Fruit fly (Drosophila melanogaster) whole organism, embryonic: Measurements from ENCODE around the gene CAH3.

Experiments used
- Bdp1 ChIP-seq: fragments of 200-800 bp; sonication (Bioruptor generic); optimal IDR thresholded peaks from 3 replicates; lab custom pipeline; 2016; ENCODE audit warnings: missing biosample characterization, missing genetic modification characterization
- C15 ChIP-seq: fragments of 200-800 bp; sonication (Bioruptor generic); IDR thresholded peaks from 3 replicates; pipeline ENCODE4 v1.3.6; 2022; ENCODE audit warnings: missing biosample characterization, missing genetic modification characterization
- CG12744 ChIP-seq: fragments of 200-800 bp; sonication (Bioruptor generic); optimal IDR thresholded peaks from 2 replicates; lab custom pipeline; 2016; ENCODE audit warnings: missing biosample characterization, missing genetic modification characterization
- CG14014 ChIP-seq: fragments of 200-800 bp; sonication (Bioruptor generic); IDR thresholded peaks from 2 replicates; pipeline ENCODE4 v1.3.6; 2022; ENCODE audit warnings: missing biosample characterization, missing genetic modification characterization
- CG15073 ChIP-seq: fragments of 200-800 bp; sonication (Bioruptor generic); optimal IDR thresholded peaks from 2 replicates; lab custom pipeline; 2016; ENCODE audit warnings: missing biosample characterization, missing genetic modification characterization
- CG1647 ChIP-seq: fragments of 200-800 bp; sonication (Bioruptor generic); optimal IDR thresholded peaks from 3 replicates; lab custom pipeline; 2016; ENCODE audit warnings: missing biosample characterization, missing genetic modification characterization
- CG16815 ChIP-seq: fragments of 200-800 bp; sonication (Bioruptor generic); optimal IDR thresholded peaks from 3 replicates; lab custom pipeline; 2017; ENCODE audit warnings: missing biosample characterization, mild to moderate bottlenecking, missing genetic modification characterization
- CG17359 ChIP-seq: fragments of 200-800 bp; sonication (Bioruptor generic); optimal IDR thresholded peaks from 3 replicates; lab custom pipeline; 2018; ENCODE audit warnings: missing biosample characterization, mild to moderate bottlenecking, missing genetic modification characterization, moderate library complexity
- CG17385 ChIP-seq: fragments of 200-800 bp; sonication (Bioruptor generic); optimal IDR thresholded peaks from 3 replicates; lab custom pipeline; 2018; ENCODE audit warnings: missing biosample characterization, mild to moderate bottlenecking, missing genetic modification characterization
- CG2889 ChIP-seq: fragments of 200-800 bp; sonication (Bioruptor generic); IDR thresholded peaks from 3 replicates; pipeline ENCODE4 v1.3.6; 2022; ENCODE audit warnings: missing biosample characterization, missing genetic modification characterization
- CG30431 ChIP-seq: fragments of 200-800 bp; sonication (Bioruptor generic); optimal IDR thresholded peaks from 2 replicates; lab custom pipeline; 2017; ENCODE audit warnings: missing biosample characterization, missing genetic modification characterization
- CG43689 ChIP-seq: fragments of 200-800 bp; sonication (Bioruptor generic); IDR thresholded peaks from 2 replicates; pipeline ENCODE4 v1.3.6; 2022; ENCODE audit warnings: missing biosample characterization, missing genetic modification characterization
- CG4617 ChIP-seq: fragments of 200-800 bp; sonication (Bioruptor generic); optimal IDR thresholded peaks from 3 replicates; lab custom pipeline; 2016; ENCODE audit warnings: missing biosample characterization, missing genetic modification characterization, borderline replicate concordance
- CG6272 ChIP-seq: fragments of 200-800 bp; sonication (Bioruptor generic); IDR thresholded peaks from 2 replicates; pipeline ENCODE4 v1.3.6; 2022; ENCODE audit warnings: missing biosample characterization, missing genetic modification characterization
- CG6813 ChIP-seq: fragments of 200-800 bp; sonication (Bioruptor generic); optimal IDR thresholded peaks from 2 replicates; lab custom pipeline; 2017; ENCODE audit warnings: missing biosample characterization, missing genetic modification characterization, mild to moderate bottlenecking, moderate library complexity, missing genetic modification reagents
- CG8388 ChIP-seq: fragments of 200-800 bp; sonication (Bioruptor generic); optimal IDR thresholded peaks from 2 replicates; lab custom pipeline; 2019; ENCODE audit warnings: missing biosample characterization, mild to moderate bottlenecking, missing genetic modification characterization, moderate library complexity
- CTCF ChIP-seq: fragments of 200-800 bp; sonication (Bioruptor generic); optimal IDR thresholded peaks from 2 replicates; lab custom pipeline; 2017; ENCODE audit warnings: missing biosample characterization, mild to moderate bottlenecking, missing genetic modification characterization, moderate library complexity
- CoRest ChIP-seq: fragments of 200-800 bp; sonication (Bioruptor generic); optimal IDR thresholded peaks from 3 replicates; lab custom pipeline; 2018; ENCODE audit warnings: missing biosample characterization, mild to moderate bottlenecking, missing genetic modification characterization, moderate library complexity
- Dip2 ChIP-seq: fragments of 200-800 bp; sonication (Bioruptor generic); IDR thresholded peaks from 2 replicates; pipeline ENCODE4 v1.3.6; 2022; ENCODE audit warnings: missing biosample characterization, missing genetic modification characterization
- Fer3 ChIP-seq: fragments of 200-800 bp; sonication (Bioruptor generic); optimal IDR thresholded peaks from 2 replicates; lab custom pipeline; 2018; ENCODE audit warnings: missing biosample characterization, mild to moderate bottlenecking, missing genetic modification characterization, moderate library complexity
- Hr51 ChIP-seq, 2 experiments: fragments of 200-800 bp; sonication (Bioruptor generic); optimal IDR thresholded peaks; 2 replicates in 1 of 2; 3 replicates in 1 of 2; lab custom pipeline; 2016 to 2018; ENCODE audit warnings: missing biosample characterization in 2 of 2, missing genetic modification characterization in 2 of 2, mild to moderate bottlenecking in 1 of 2, moderate library complexity in 1 of 2
- Lhr ChIP-seq: fragments of 200-800 bp; sonication (Bioruptor generic); optimal IDR thresholded peaks from 3 replicates; lab custom pipeline; 2017; ENCODE audit warnings: mild to moderate bottlenecking, missing biosample characterization, missing genetic modification reagents, missing genetic modification characterization
- Med ChIP-seq: fragments of 200-800 bp; sonication (Bioruptor generic); peaks from one replicate; lab custom pipeline; 2016; ENCODE audit warnings: missing biosample characterization, missing genetic modification characterization, mild to moderate bottlenecking, inconsistent platforms, moderate library complexity
- Mrtf ChIP-seq: fragments of 200-800 bp; sonication (Bioruptor generic); IDR thresholded peaks from 3 replicates; pipeline ENCODE4 v1.3.6; 2022; ENCODE audit warnings: missing biosample characterization, missing genetic modification characterization
- NC2β ChIP-seq: fragments of 200-800 bp; sonication (Bioruptor generic); optimal IDR thresholded peaks from 2 replicates; lab custom pipeline; 2016; ENCODE audit warnings: missing biosample characterization, missing genetic modification characterization
- TFAM ChIP-seq: fragments of 200-800 bp; sonication (Bioruptor generic); optimal IDR thresholded peaks from 2 replicates; lab custom pipeline; 2017; ENCODE audit warnings: missing biosample characterization, missing genetic modification characterization, inconsistent platforms
- Xrp1 ChIP-seq: fragments of 200-800 bp; sonication (Bioruptor generic); IDR thresholded peaks from 2 replicates; pipeline ENCODE4 v1.3.6; 2022; ENCODE audit warnings: missing biosample characterization, missing genetic modification characterization
- bowl ChIP-seq: fragments of 200-800 bp; sonication (Bioruptor generic); IDR thresholded peaks from 2 replicates; pipeline ENCODE4 v1.3.6; 2022; ENCODE audit warnings: missing biosample characterization, missing genetic modification characterization
- btn ChIP-seq: fragments of 200-800 bp; sonication (Bioruptor generic); optimal IDR thresholded peaks from 2 replicates; lab custom pipeline; 2016; ENCODE audit warnings: missing biosample characterization, missing genetic modification characterization
- cas ChIP-seq: fragments of 200-800 bp; sonication (Bioruptor generic); IDR thresholded peaks from 2 replicates; pipeline ENCODE4 v1.3.6; 2022; ENCODE audit warnings: missing biosample characterization, missing genetic modification characterization
- crol ChIP-seq: fragments of 200-800 bp; sonication (Bioruptor generic); IDR thresholded peaks from 2 replicates; pipeline ENCODE4 v1.3.6; 2022; ENCODE audit warnings: missing biosample characterization, missing genetic modification characterization
- disco-r ChIP-seq: fragments of 200-800 bp; sonication (Bioruptor generic); optimal IDR thresholded peaks from 2 replicates; lab custom pipeline; 2016; ENCODE audit warnings: missing biosample characterization, missing genetic modification characterization
- eyg ChIP-seq: fragments of 200-800 bp; sonication (Bioruptor generic); optimal IDR thresholded peaks from 3 replicates; lab custom pipeline; 2016; ENCODE audit warnings: missing biosample characterization, missing genetic modification characterization
- fu2 ChIP-seq: fragments of 200-800 bp; sonication (Bioruptor generic); optimal IDR thresholded peaks from 2 replicates; lab custom pipeline; 2016; ENCODE audit warnings: missing biosample characterization, missing genetic modification characterization
- gcm ChIP-seq: fragments of 200-800 bp; sonication (Bioruptor generic); optimal IDR thresholded peaks from 2 replicates; lab custom pipeline; 2019; ENCODE audit warnings: missing biosample characterization, mild to moderate bottlenecking, missing genetic modification characterization, moderate library complexity
- gem ChIP-seq: fragments of 200-800 bp; sonication (Bioruptor generic); optimal IDR thresholded peaks from 2 replicates; lab custom pipeline; 2019; ENCODE audit warnings: missing biosample characterization, mild to moderate bottlenecking, missing genetic modification characterization, moderate library complexity
- gsb-n ChIP-seq: fragments of 200-800 bp; sonication (Bioruptor generic); optimal IDR thresholded peaks from 3 replicates; lab custom pipeline; 2018; ENCODE audit warnings: missing biosample characterization, mild to moderate bottlenecking, missing genetic modification characterization
- hb ChIP-seq: fragments of 200-800 bp; sonication (Bioruptor generic); IDR thresholded peaks from 3 replicates; pipeline ENCODE4 v1.3.6; 2022; ENCODE audit warnings: missing biosample characterization, missing genetic modification characterization; ENCODE audit not compliant: partially characterized antibody
- kay ChIP-seq: fragments of 200-800 bp; sonication (Bioruptor generic); optimal IDR thresholded peaks from 2 replicates; lab custom pipeline; 2016; ENCODE audit warnings: missing biosample characterization, missing genetic modification characterization
- knrl ChIP-seq: fragments of 200-800 bp; sonication (Bioruptor generic); IDR thresholded peaks from 3 replicates; pipeline ENCODE4 v1.3.6; 2022; ENCODE audit warnings: missing biosample characterization, missing genetic modification characterization; ENCODE audit not compliant: partially characterized antibody
- lmd ChIP-seq: fragments of 200-800 bp; sonication (Bioruptor generic); IDR thresholded peaks from 2 replicates; pipeline ENCODE4 v1.3.6; 2022; ENCODE audit warnings: missing biosample characterization, missing genetic modification characterization
- luna ChIP-seq: fragments of 200-800 bp; sonication (Bioruptor generic); optimal IDR thresholded peaks from 2 replicates; lab custom pipeline; 2016; ENCODE audit warnings: missing biosample characterization, missing genetic modification characterization
- nau ChIP-seq: fragments of 200-800 bp; sonication (Bioruptor generic); optimal IDR thresholded peaks from 3 replicates; lab custom pipeline; 2017; ENCODE audit warnings: missing biosample characterization, mild to moderate bottlenecking, missing genetic modification characterization, missing genetic modification reagents
- oc ChIP-seq: fragments of 200-800 bp; sonication (Bioruptor generic); optimal IDR thresholded peaks from 2 replicates; lab custom pipeline; 2018; ENCODE audit warnings: missing biosample characterization, mild to moderate bottlenecking, missing genetic modification characterization, moderate library complexity
- p53 ChIP-seq: fragments of 200-800 bp; sonication (Bioruptor generic); optimal IDR thresholded peaks from 2 replicates; lab custom pipeline; 2016; ENCODE audit warnings: missing biosample characterization, missing genetic modification characterization
- sima ChIP-seq: fragments of 200-800 bp; sonication (Bioruptor generic); optimal IDR thresholded peaks from 2 replicates; lab custom pipeline; 2016; ENCODE audit warnings: missing biosample characterization, missing genetic modification characterization
- so ChIP-seq: fragments of 200-800 bp; sonication (Bioruptor generic); IDR thresholded peaks from 3 replicates; pipeline ENCODE4 v1.3.6; 2022; ENCODE audit warnings: missing biosample characterization, missing genetic modification characterization
- unpg ChIP-seq: fragments of 200-800 bp; sonication (Bioruptor generic); optimal IDR thresholded peaks from 3 replicates; lab custom pipeline; 2018; ENCODE audit warnings: missing biosample characterization, mild to moderate bottlenecking, missing genetic modification characterization, moderate library complexity
- vfl ChIP-seq: fragments of 200-800 bp; sonication (Bioruptor generic); optimal IDR thresholded peaks from 2 replicates; lab custom pipeline; 2016; ENCODE audit warnings: missing biosample characterization, missing genetic modification characterization

The CAH3 gene

DNA sequence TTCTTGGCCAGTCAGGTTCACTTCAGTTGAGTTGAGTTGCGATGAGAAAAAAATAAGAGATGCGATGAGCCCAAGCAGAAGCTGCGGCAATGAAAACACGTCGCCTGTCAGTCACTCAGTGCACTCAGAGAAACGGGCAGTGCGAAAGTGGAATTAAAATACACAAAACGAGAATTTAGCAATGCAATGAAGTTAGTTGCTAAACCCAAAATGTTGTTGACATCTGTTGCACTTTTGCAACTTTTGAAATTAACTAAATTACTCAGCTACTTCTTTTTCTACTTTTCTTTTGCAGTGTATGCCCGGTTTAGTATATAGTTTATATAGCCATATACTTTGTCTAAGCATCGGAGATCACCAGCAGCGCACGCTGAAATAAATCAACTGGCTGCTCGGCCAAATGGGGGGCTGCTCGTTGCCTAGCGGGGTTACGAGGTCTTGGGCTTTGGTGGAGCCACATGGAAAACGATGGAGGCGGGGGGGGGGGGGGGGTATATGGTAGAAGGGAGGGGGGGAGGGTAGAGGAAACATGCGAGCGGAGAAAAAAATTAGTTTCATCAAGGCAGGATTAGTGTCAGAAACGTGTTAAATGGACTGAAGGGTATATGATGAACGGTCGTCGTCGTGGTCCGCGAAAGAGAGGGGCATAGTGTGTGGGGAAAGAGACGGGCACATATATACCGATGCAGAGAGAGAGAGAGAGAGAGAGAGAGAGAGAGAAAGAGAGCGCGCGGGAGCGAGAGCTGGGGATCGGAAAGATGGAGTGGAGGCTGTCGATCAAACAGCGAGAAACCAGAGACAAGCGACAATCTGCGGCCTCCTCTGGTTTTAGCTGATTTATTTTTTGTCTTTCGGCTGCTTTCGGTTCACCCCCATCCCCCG, 24.3 kb upstream of the CAH3 start (continued):
- TF ChIP-seq CG15073 (GFP tag; lab: Kevin White, UChicago) (no peak), nau (peak; percentile 14), Med (peak; percentile 94), NC2β (GFP tag; lab: Kevin White, UChicago) (peak; percentile 75), unpg (GFP tag; lab: Kevin White, UChicago) (peak; percentile 83), gem (tag; lab: Kevin White, UChicago) (peak; percentile 87), Hr51 (GFP tag; optimal IDR thresholded peaks at IDR 0.05; lab: Kevin White, UChicago) (peak; percentile 48 to 52), CG1647 (GFP tag; lab: Kevin White, UChicago) (peak; percentile 7), CG8388 (GFP tag; lab: Kevin White, UChicago) (peak; percentile 80), kay (GFP tag; lab: Kevin White, UChicago) (no peak), TFAM (GFP tag; lab: Kevin White, UChicago) (no peak), CG6272 (0 out of 2 replicates have a peak, but pooled peaks have one; percentile 26), knrl (GFP tag; lab: Robert Waterston, UW) (no peak), btn (GFP tag; lab: Kevin White, UChicago) (peak; percentile 61), fu2 (GFP tag; lab: Kevin White, UChicago) (peak; percentile 16), CG17385 (GFP tag; lab: Kevin White, UChicago) (peak; percentile 54), Mrtf (peak; percentile 50; the same call in 1 of the 3 replicates), bowl (GFP tag; lab: Robert Waterston, UW) (no peak), cas (GFP tag; lab: Robert Waterston, UW) (no peak), C15 (GFP tag; lab: Robert Waterston, UW) (no peak), Bdp1 (GFP tag; lab: Kevin White, UChicago) (peak; percentile 44), lmd (GFP tag; lab: Robert Waterston, UW) (peak; percentile 63), CG12744 (GFP tag; lab: Kevin White, UChicago) (peak; percentile 2), CG14014 (peak; percentile 35; the same call in 1 of the 2 replicates)

DNA sequence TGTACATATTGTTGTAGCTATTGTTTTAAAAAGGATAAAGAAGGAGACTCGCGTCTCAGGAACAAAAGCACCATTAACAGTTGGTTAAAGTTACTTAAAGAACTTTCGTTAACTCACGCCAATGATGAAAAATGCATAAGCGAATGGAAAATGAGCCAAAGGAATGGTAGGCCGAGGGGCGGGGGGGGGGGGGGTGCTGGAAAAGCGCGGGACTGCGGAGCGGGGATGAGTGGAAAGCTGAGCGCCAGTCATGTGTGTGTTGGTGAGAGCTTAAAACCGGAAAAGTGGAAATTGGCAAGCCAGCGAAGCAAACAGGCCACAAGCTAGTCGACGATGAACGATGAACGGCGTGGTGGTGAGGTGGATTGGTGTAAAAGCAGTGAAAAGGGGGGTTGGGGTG, 23.0 kb upstream of the CAH3 start:
- TF ChIP-seq CG43689: no peak
- TF ChIP-seq CoRest: no peak
- no peak for TF ChIP-seq CG2889
- TF ChIP-seq CTCF (GFP tag; lab: Kevin White, UChicago): no peak
- TF ChIP-seq crol: peak; percentile 62
- no peak for TF ChIP-seq Lhr (GFP tag; lab: Kevin White, UChicago)
- TF ChIP-seq CG30431 (GFP tag; lab: Kevin White, UChicago): no peak
- TF ChIP-seq Xrp1 (GFP tag; lab: Robert Waterston, UW): no peak
- TF ChIP-seq oc (tag; lab: Kevin White, UChicago): peak; percentile 16
- TF ChIP-seq hb (GFP tag; lab: Robert Waterston, UW): no peak

DNA sequence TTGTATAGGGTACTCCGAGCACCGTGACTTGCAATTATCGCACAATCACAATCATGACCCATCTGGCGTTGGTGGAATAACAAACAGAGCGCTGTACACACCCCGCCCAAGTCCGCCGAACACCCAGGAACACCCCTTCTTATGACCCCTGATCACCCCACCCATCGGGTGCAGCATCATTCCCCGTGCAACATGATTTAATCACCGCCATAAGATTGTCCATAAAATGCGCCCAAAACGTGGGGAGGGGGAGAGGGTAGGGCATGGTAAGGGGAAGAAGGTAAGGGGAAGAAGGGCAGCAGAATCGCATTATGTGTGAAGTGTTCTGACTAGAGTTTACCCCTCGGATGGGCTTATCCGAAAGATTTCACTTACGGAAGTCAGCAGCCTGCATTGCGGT, 20.7 kb upstream of the CAH3 start:
- TF ChIP-seq p53 (GFP tag; lab: Kevin White, UChicago) (no peak), CG16815 (no peak), gsb-n (tag; lab: Kevin White, UChicago) (peak; percentile 12), so (GFP tag; lab: Robert Waterston, UW) (no peak), Fer3 (tag; lab: Kevin White, UChicago) (no peak), gcm (GFP tag; lab: Kevin White, UChicago) (no peak), CG17359 (tag; lab: Kevin White, UChicago) (no peak), luna (GFP tag; lab: Kevin White, UChicago) (no peak), Dip2 (GFP tag; lab: Robert Waterston, UW) (no peak), CG6813 (GFP tag; lab: Kevin White, UChicago) (no peak), eyg (GFP tag; lab: Kevin White, UChicago) (no peak), CG4617 (no peak), oc (tag; lab: Kevin White, UChicago) (peak; percentile 93), sima (GFP tag; lab: Kevin White, UChicago) (no peak), disco-r (no peak), vfl (no peak)
